In genomic region chrV:9333316-9334048, ce11 we compare ENCODE assay signal across 6 worm cellular contexts.
TF ChIP-seq lines count a peak whose summit lies in the region.

Gene acl-14 (minus strand): TSS chrV:9333631.

TF ChIP-seq in whole organism, L1 larva, 84 proteins besides CTCF, POLR2A, EP300 and RAD21 (continues in another document):
- TF ChIP-seq tbx-2 (tag; optimal IDR thresholded peaks at IDR 0.05; lab: Kevin White, UChicago) (no peak), xbp-1 (tag; optimal IDR thresholded peaks at IDR 0.05; lab: Kevin White, UChicago) (no peak), egl-27 (tag; optimal IDR thresholded peaks at IDR 0.05; lab: Kevin White, UChicago) (no peak), efl-1 (optimal IDR thresholded peaks at IDR 0.05; lab: Kevin White, UChicago) (no peak), efl-1 (GFP tag; optimal IDR thresholded peaks at IDR 0.05 in 1 of 2; lab: Kevin White, UChicago) (peak in 1 of 2 experiments; percentile 45), nhr-84 (tag; optimal IDR thresholded peaks at IDR 0.05; lab: Kevin White, UChicago) (no peak), sox-4 (tag; optimal IDR thresholded peaks at IDR 0.05; lab: Kevin White, UChicago) (no peak), zag-1 (tag; optimal IDR thresholded peaks at IDR 0.05; lab: Kevin White, UChicago) (no peak), irx-1 (tag; optimal IDR thresholded peaks at IDR 0.05; lab: Kevin White, UChicago) (no peak), dsc-1 (tag; optimal IDR thresholded peaks at IDR 0.05; lab: Kevin White, UChicago) (no peak), pag-3 (tag; optimal IDR thresholded peaks at IDR 0.05; lab: Kevin White, UChicago; ENCODE audit: borderline replicate concordance, insufficient read depth) (peak; percentile 37), lir-3 (tag; optimal IDR thresholded peaks at IDR 0.05; lab: Kevin White, UChicago; ENCODE audit: poor library complexity) (no peak), ceh-88 (GFP tag; IDR thresholded peaks at IDR 0.05; lab: Robert Waterston, UW) (no peak), blmp-1 (tag; optimal IDR thresholded peaks at IDR 0.05; lab: Kevin White, UChicago) (peak; percentile 55), F16B12.6 (tag; optimal IDR thresholded peaks at IDR 0.05; lab: Kevin White, UChicago) (no peak)

TF ChIP-seq in whole organism, L2 larva, 48 proteins besides CTCF, POLR2A, EP300 and RAD21:
- TF ChIP-seq nhr-25 (tag; optimal IDR thresholded peaks at IDR 0.05; lab: Kevin White, UChicago), result peak; percentile 59
- TF ChIP-seq zag-1 (tag; optimal IDR thresholded peaks at IDR 0.05; lab: Kevin White, UChicago), result no peak
- peak; percentile 18 for TF ChIP-seq sma-9 (GFP tag; optimal IDR thresholded peaks at IDR 0.05; lab: Kevin White, UChicago)
- no peak for TF ChIP-seq sma-9 (tag; optimal IDR thresholded peaks at IDR 0.05; lab: Kevin White, UChicago)
- no peak for TF ChIP-seq lin-39 (tag; optimal IDR thresholded peaks at IDR 0.05; lab: Kevin White, UChicago)
- peak; percentile 8 for TF ChIP-seq unc-55 (GFP tag; optimal IDR thresholded peaks at IDR 0.05; lab: Kevin White, UChicago)
- peak; percentile 31 for TF ChIP-seq gmeb-1 (tag; optimal IDR thresholded peaks at IDR 0.05; lab: Kevin White, UChicago)

TF ChIP-seq in whole organism, L3 larva, 47 proteins besides CTCF, POLR2A, EP300 and RAD21:
- TF ChIP-seq ceh-9 (tag; optimal IDR thresholded peaks at IDR 0.05; lab: Kevin White, UChicago), result no peak
- TF ChIP-seq zag-1 (tag; optimal IDR thresholded peaks at IDR 0.05; lab: Kevin White, UChicago), result no peak
- TF ChIP-seq elt-2 (tag; optimal IDR thresholded peaks at IDR 0.05; lab: Kevin White, UChicago), result peak; percentile 20
- peak; percentile 26 for TF ChIP-seq nhr-43 (tag; optimal IDR thresholded peaks at IDR 0.05; lab: Kevin White, UChicago; ENCODE audit: poor library complexity, severe bottlenecking)
- no peak for TF ChIP-seq daf-12 (tag; optimal IDR thresholded peaks at IDR 0.05; lab: Kevin White, UChicago)
- TF ChIP-seq lin-15B (tag; optimal IDR thresholded peaks at IDR 0.05; lab: Kevin White, UChicago), result no peak
- no peak for TF ChIP-seq tbx-2 (tag; optimal IDR thresholded peaks at IDR 0.05; lab: Kevin White, UChicago)
- no peak for TF ChIP-seq pha-4 (tag; optimal IDR thresholded peaks at IDR 0.05; lab: Kevin White, UChicago)
- TF ChIP-seq nhr-12 (tag; optimal IDR thresholded peaks at IDR 0.05; lab: Kevin White, UChicago), result no peak
- no peak for TF ChIP-seq skn-1 (tag; optimal IDR thresholded peaks at IDR 0.05; lab: Kevin White, UChicago)
- no peak for TF ChIP-seq elt-3 (tag; optimal IDR thresholded peaks at IDR 0.05; lab: Kevin White, UChicago)
- no peak for TF ChIP-seq R02D3.7 (tag; optimal IDR thresholded peaks at IDR 0.05; lab: Kevin White, UChicago)
- TF ChIP-seq lsy-12 (tag; optimal IDR thresholded peaks at IDR 0.05; lab: Kevin White, UChicago), result no peak
- TF ChIP-seq fkh-10 (GFP tag; optimal IDR thresholded peaks at IDR 0.05; lab: Kevin White, UChicago), result no peak
- no peak for TF ChIP-seq ceh-16 (tag; optimal IDR thresholded peaks at IDR 0.05; lab: Kevin White, UChicago)
- TF ChIP-seq mdl-1 (tag; optimal IDR thresholded peaks at IDR 0.05; lab: Kevin White, UChicago), result no peak

TF ChIP-seq in whole organism, L4 larva, 104 proteins besides CTCF, POLR2A, EP300 and RAD21 (continues in another document):
- TF ChIP-seq nhr-28 (tag; optimal IDR thresholded peaks at IDR 0.05; lab: Kevin White, UChicago) (peak; percentile 64), dve-1 (tag; optimal IDR thresholded peaks at IDR 0.05; lab: Kevin White, UChicago; ENCODE audit: insufficient read depth) (no peak), daf-8 (GFP tag; IDR thresholded peaks at IDR 0.05; lab: Robert Waterston, UW) (no peak), Y75B8A.6 (GFP tag; IDR thresholded peaks at IDR 0.05; lab: Robert Waterston, UW) (no peak), php-3 (GFP tag; IDR thresholded peaks at IDR 0.05; lab: Robert Waterston, UW) (no peak), daf-12 (tag; optimal IDR thresholded peaks at IDR 0.05; lab: Kevin White, UChicago) (no peak), lin-39 (tag; optimal IDR thresholded peaks at IDR 0.05; lab: Kevin White, UChicago) (no peak), lin-38 (GFP tag; IDR thresholded peaks at IDR 0.05; lab: Robert Waterston, UW) (no peak), nhr-111 (GFP tag; optimal IDR thresholded peaks at IDR 0.05; lab: Kevin White, UChicago) (no peak), mep-1 (tag; optimal IDR thresholded peaks at IDR 0.05; lab: Kevin White, UChicago) (peak; percentile 13), nhr-102 (tag; optimal IDR thresholded peaks at IDR 0.05; lab: Kevin White, UChicago) (no peak), ceh-32 (tag; optimal IDR thresholded peaks at IDR 0.05; lab: Kevin White, UChicago; ENCODE audit: poor library complexity) (no peak), hmg-1.1 (GFP tag; IDR thresholded peaks at IDR 0.05; lab: Robert Waterston, UW) (no peak), lsy-2 (tag; optimal IDR thresholded peaks at IDR 0.05; lab: Kevin White, UChicago) (no peak), zfp-2 (tag; optimal IDR thresholded peaks at IDR 0.05; lab: Kevin White, UChicago) (no peak), ZK337.2 (GFP tag; IDR thresholded peaks at IDR 0.05; lab: Robert Waterston, UW) (no peak), aly-2 (tag; optimal IDR thresholded peaks at IDR 0.05; lab: Kevin White, UChicago) (no peak), hlh-30 (tag; optimal IDR thresholded peaks at IDR 0.05; lab: Kevin White, UChicago; ENCODE audit: insufficient read depth) (peak; percentile 30), mdt-29 (GFP tag; IDR thresholded peaks at IDR 0.05; lab: Robert Waterston, UW) (no peak)

TF ChIP-seq in whole organism, mixed stage, embryonic, 35 proteins besides CTCF, POLR2A, EP300 and RAD21:
- TF ChIP-seq mls-2 (tag; optimal IDR thresholded peaks at IDR 0.05; lab: Kevin White, UChicago) (no peak), zip-8 (tag; optimal IDR thresholded peaks at IDR 0.05; lab: Kevin White, UChicago) (peak; percentile 97), tbx-8 (GFP tag; optimal IDR thresholded peaks at IDR 0.05; lab: Kevin White, UChicago) (no peak)

TF ChIP-seq in whole organism, young adult, 124 proteins besides CTCF, POLR2A, EP300 and RAD21:
- TF ChIP-seq lin-26 (GFP tag; IDR thresholded peaks at IDR 0.05; lab: Robert Waterston, UW) (0 out of 2 replicates have a peak, but pooled peaks have one; percentile 15), cebp-1 (GFP tag; IDR thresholded peaks at IDR 0.05; lab: Robert Waterston, UW) (peak; percentile 96), cebp-1 (tag; optimal IDR thresholded peaks at IDR 0.05; lab: Kevin White, UChicago) (peak; percentile 97), nfyb-1 (GFP tag; IDR thresholded peaks at IDR 0.05; lab: Robert Waterston, UW) (no peak)
